Fruit fly (Drosophila melanogaster) whole organism, embryonic: ENCODE results near the gene RAF2.

ENCODE experiments used
- Aef1 ChIP-seq: fragments of 200-800 bp; sonication (Bioruptor generic); IDR thresholded peaks from 3 replicates; pipeline ENCODE4 v1.3.6; 2022; ENCODE audit warnings: missing biosample characterization, missing genetic modification characterization
- CG10209 ChIP-seq: fragments of 200-800 bp; sonication (Bioruptor generic); optimal IDR thresholded peaks from 3 replicates; lab custom pipeline; 2017; ENCODE audit warnings: missing biosample characterization, mild to moderate bottlenecking, missing genetic modification characterization, missing genetic modification reagents
- CG11085 ChIP-seq: fragments of 200-800 bp; sonication (Bioruptor generic); IDR thresholded peaks from 2 replicates; pipeline ENCODE4 v1.3.6; 2022; ENCODE audit warnings: missing biosample characterization, missing genetic modification characterization
- CG11247 ChIP-seq: fragments of 200-800 bp; sonication (Bioruptor generic); IDR thresholded peaks from 2 replicates; pipeline ENCODE4 v1.3.6; 2022; ENCODE audit warnings: missing biosample characterization, missing genetic modification characterization
- CG11560 ChIP-seq: fragments of 200-800 bp; sonication (Bioruptor generic); IDR thresholded peaks from 3 replicates; pipeline ENCODE4 v1.3.6; 2022; ENCODE audit warnings: missing biosample characterization, missing genetic modification characterization
- CG11695 ChIP-seq: fragments of 200-800 bp; sonication (Bioruptor generic); IDR thresholded peaks from 3 replicates; pipeline ENCODE4 v1.3.6; 2022; ENCODE audit warnings: missing biosample characterization, missing genetic modification characterization
- CG12659 ChIP-seq: fragments of 200-800 bp; sonication (Bioruptor generic); optimal IDR thresholded peaks from 3 replicates; lab custom pipeline; 2017; ENCODE audit warnings: mild to moderate bottlenecking, missing biosample characterization, missing genetic modification reagents, missing genetic modification characterization
- CG14710 ChIP-seq: fragments of 200-800 bp; sonication (Bioruptor generic); optimal IDR thresholded peaks from 3 replicates; lab custom pipeline; 2019; ENCODE audit warnings: missing biosample characterization, mild to moderate bottlenecking, missing genetic modification characterization, moderate library complexity
- CG15479 ChIP-seq: fragments of 200-800 bp; sonication (Bioruptor generic); optimal IDR thresholded peaks from 3 replicates; lab custom pipeline; 2019; ENCODE audit warnings: missing biosample characterization, mild to moderate bottlenecking, missing genetic modification characterization, moderate library complexity
- CG15514 ChIP-seq: fragments of 200-800 bp; sonication (Bioruptor generic); optimal IDR thresholded peaks from 3 replicates; lab custom pipeline; 2017; ENCODE audit warnings: missing biosample characterization, missing genetic modification characterization, mild to moderate bottlenecking, moderate library complexity, missing genetic modification reagents
- CG1602 ChIP-seq: fragments of 200-800 bp; sonication (Bioruptor generic); optimal IDR thresholded peaks from 3 replicates; lab custom pipeline; 2016; ENCODE audit warnings: missing biosample characterization, missing genetic modification characterization
- CG17328 ChIP-seq: fragments of 200-800 bp; sonication (Bioruptor generic); IDR thresholded peaks from 2 replicates; pipeline ENCODE4 v1.3.6; 2022; ENCODE audit warnings: missing biosample characterization, missing genetic modification characterization
- CG17568 ChIP-seq: fragments of 200-800 bp; sonication (Bioruptor generic); optimal IDR thresholded peaks from 2 replicates; lab custom pipeline; 2018; ENCODE audit warnings: missing biosample characterization, mild to moderate bottlenecking, missing genetic modification characterization, moderate library complexity
- CG2120 ChIP-seq: fragments of 200-800 bp; sonication (Bioruptor generic); optimal IDR thresholded peaks from 3 replicates; lab custom pipeline; 2016; ENCODE audit warnings: missing biosample characterization, missing genetic modification characterization
- CG4424 ChIP-seq: fragments of 200-800 bp; sonication (Bioruptor generic); optimal IDR thresholded peaks from 3 replicates; lab custom pipeline; 2016; ENCODE audit warnings: missing biosample characterization, missing genetic modification characterization
- CG4820 ChIP-seq: fragments of 200-800 bp; sonication (Bioruptor generic); optimal IDR thresholded peaks from 3 replicates; lab custom pipeline; 2016; ENCODE audit warnings: missing biosample characterization, missing genetic modification characterization
- CG5953 ChIP-seq: fragments of 200-800 bp; sonication (Bioruptor generic); IDR thresholded peaks from 2 replicates; pipeline ENCODE4 v1.3.6; 2022; ENCODE audit warnings: missing biosample characterization, missing genetic modification characterization
- CG6689 ChIP-seq: fragments of 200-800 bp; sonication (Bioruptor generic); IDR thresholded peaks from 2 replicates; pipeline ENCODE4 v1.3.6; 2022; ENCODE audit warnings: missing biosample characterization, missing genetic modification characterization
- CG7928 ChIP-seq: fragments of 200-800 bp; sonication (Bioruptor generic); optimal IDR thresholded peaks from 2 replicates; lab custom pipeline; 2017; ENCODE audit warnings: missing biosample characterization, mild to moderate bottlenecking, missing genetic modification characterization
- CG7987 ChIP-seq: fragments of 200-800 bp; sonication (Bioruptor generic); optimal IDR thresholded peaks from 2 replicates; lab custom pipeline; 2018; ENCODE audit warnings: missing biosample characterization, mild to moderate bottlenecking, missing genetic modification characterization, moderate library complexity
- CG8765 ChIP-seq: fragments of 200-800 bp; sonication (Bioruptor generic); IDR thresholded peaks from 2 replicates; pipeline ENCODE4 v1.3.6; 2022; ENCODE audit warnings: missing biosample characterization, missing genetic modification characterization
- CG9727 ChIP-seq: fragments of 200-800 bp; sonication (Bioruptor generic); optimal IDR thresholded peaks from 3 replicates; lab custom pipeline; 2017; ENCODE audit warnings: missing biosample characterization, mild to moderate bottlenecking, missing genetic modification characterization
- Chrac-16 ChIP-seq: fragments of 200-800 bp; sonication (Bioruptor generic); optimal IDR thresholded peaks from 3 replicates; lab custom pipeline; 2016; ENCODE audit warnings: missing biosample characterization, missing genetic modification characterization
- CkIIα-i1 ChIP-seq: fragments of 200-800 bp; sonication (Bioruptor generic); IDR thresholded peaks from 2 replicates; pipeline ENCODE4 v1.3.6; 2022; ENCODE audit warnings: missing biosample characterization, missing genetic modification characterization
- Dref ChIP-seq: fragments of 200-800 bp; sonication (Bioruptor generic); IDR thresholded peaks from 2 replicates; pipeline ENCODE4 v1.3.6; 2022; ENCODE audit warnings: missing biosample characterization, missing genetic modification characterization
- Drgx ChIP-seq: fragments of 200-800 bp; sonication (Bioruptor generic); IDR thresholded peaks from 2 replicates; pipeline ENCODE4 v1.3.6; 2022; ENCODE audit warnings: missing biosample characterization, missing genetic modification characterization
- E2f2 ChIP-seq: fragments of 200-800 bp; sonication (Bioruptor generic); IDR thresholded peaks from 2 replicates; pipeline ENCODE4 v1.3.6; 2022; ENCODE audit warnings: missing biosample characterization, missing genetic modification characterization
- Fer3 ChIP-seq: fragments of 200-800 bp; sonication (Bioruptor generic); optimal IDR thresholded peaks from 2 replicates; lab custom pipeline; 2018; ENCODE audit warnings: missing biosample characterization, mild to moderate bottlenecking, missing genetic modification characterization, moderate library complexity
- Gug ChIP-seq: fragments of 200-800 bp; sonication (Bioruptor generic); IDR thresholded peaks from 4 replicates; pipeline ENCODE4 v1.3.6; 2022; ENCODE audit warnings: missing biosample characterization, missing genetic modification characterization
- H15 ChIP-seq: fragments of 200-800 bp; sonication (Bioruptor generic); IDR thresholded peaks from 3 replicates; pipeline ENCODE4 v1.3.6; 2022; ENCODE audit warnings: missing biosample characterization, missing genetic modification characterization
- Hr51 ChIP-seq, 2 experiments: fragments of 200-800 bp; sonication (Bioruptor generic); optimal IDR thresholded peaks; 2 replicates in 1 of 2; 3 replicates in 1 of 2; lab custom pipeline; 2016 to 2018; ENCODE audit warnings: missing biosample characterization in 2 of 2, missing genetic modification characterization in 2 of 2, mild to moderate bottlenecking in 1 of 2, moderate library complexity in 1 of 2
- Hsf ChIP-seq: fragments of 200-800 bp; sonication (Bioruptor generic); optimal IDR thresholded peaks from 3 replicates; lab custom pipeline; 2016; ENCODE audit warnings: missing biosample characterization, missing genetic modification characterization
- Nf-YB ChIP-seq: fragments of 200-800 bp; sonication (Bioruptor generic); optimal IDR thresholded peaks from 3 replicates; lab custom pipeline; 2019; ENCODE audit warnings: missing biosample characterization, mild to moderate bottlenecking, missing genetic modification characterization, moderate library complexity
- Sox100B ChIP-seq: fragments of 200-800 bp; sonication (Bioruptor generic); optimal IDR thresholded peaks from 3 replicates; lab custom pipeline; 2018; ENCODE audit warnings: missing biosample characterization, mild to moderate bottlenecking, missing genetic modification characterization
- Sry-δ ChIP-seq: fragments of 200-800 bp; sonication (Bioruptor generic); optimal IDR thresholded peaks from 2 replicates; lab custom pipeline; 2016; ENCODE audit warnings: missing biosample characterization, missing genetic modification characterization
- Ssrp ChIP-seq: fragments of 200-800 bp; sonication (Bioruptor generic); optimal IDR thresholded peaks from 2 replicates; lab custom pipeline; 2018; ENCODE audit warnings: missing biosample characterization, mild to moderate bottlenecking, missing genetic modification characterization, moderate library complexity
- Xbp1 ChIP-seq: fragments of 200-800 bp; sonication (Bioruptor generic); optimal IDR thresholded peaks from 3 replicates; lab custom pipeline; 2016; ENCODE audit warnings: missing biosample characterization, mild to moderate bottlenecking, missing genetic modification characterization
- chif ChIP-seq, 2 experiments: fragments of 200-800 bp; sonication (Bioruptor generic); optimal IDR thresholded peaks; 3 replicates each; lab custom pipeline; 2016; ENCODE audit warnings: missing biosample characterization in 2 of 2, missing genetic modification characterization in 2 of 2
- chm ChIP-seq: fragments of 200-800 bp; sonication (Bioruptor generic); IDR thresholded peaks from 2 replicates; pipeline ENCODE4 v1.3.6; 2022; ENCODE audit warnings: missing biosample characterization, missing genetic modification characterization
- dpn ChIP-seq, 2 experiments: fragments of 200-800 bp; sonication (Bioruptor generic); optimal IDR thresholded peaks; 3 replicates each; lab custom pipeline; 2016; ENCODE audit warnings: missing biosample characterization in 2 of 2, missing genetic modification characterization in 2 of 2
- gfzf ChIP-seq: fragments of 200-800 bp; sonication (Bioruptor generic); optimal IDR thresholded peaks from 2 replicates; lab custom pipeline; 2016; ENCODE audit warnings: missing biosample characterization, mild to moderate bottlenecking, missing genetic modification characterization, moderate library complexity
- lov ChIP-seq, 2 experiments: fragments of 200-800 bp in 1 of 2; fragments of >200 bp in 1 of 2; sonication (Bioruptor generic) in 1 of 2; IDR thresholded peaks in 1 of 2; optimal IDR thresholded peaks in 1 of 2; 2 replicates in 1 of 2; 3 replicates in 1 of 2; pipeline versions ENCODE4 v1.3.6 to Lab custom; 2017 to 2022; ENCODE audit warnings: missing biosample characterization in 1 of 2, missing genetic modification characterization in 1 of 2
- pho ChIP-seq: fragments of 200-800 bp; sonication (Bioruptor generic); optimal IDR thresholded peaks from 2 replicates; lab custom pipeline; 2016; ENCODE audit warnings: missing biosample characterization, missing genetic modification characterization
- rib ChIP-seq: fragments of 200-800 bp; sonication (Bioruptor generic); IDR thresholded peaks from 2 replicates; pipeline ENCODE4 v1.3.6; 2022; ENCODE audit warnings: missing biosample characterization, missing genetic modification characterization
- slp2 ChIP-seq: fragments of 200-800 bp; sonication (Bioruptor generic); optimal IDR thresholded peaks from 2 replicates; lab custom pipeline; 2016; ENCODE audit warnings: missing biosample characterization, missing genetic modification characterization
- sob ChIP-seq: fragments of 200-800 bp; sonication (Bioruptor generic); IDR thresholded peaks from 2 replicates; pipeline ENCODE4 v1.3.6; 2022; ENCODE audit warnings: missing biosample characterization, missing genetic modification characterization
- tap ChIP-seq: fragments of 200-800 bp; optimal IDR thresholded peaks from 3 replicates; lab custom pipeline; 2019; ENCODE audit warnings: missing biosample characterization, mild to moderate bottlenecking, missing genetic modification characterization, moderate library complexity
- wdn ChIP-seq: fragments of 200-800 bp; sonication (Bioruptor generic); IDR thresholded peaks from 2 replicates; pipeline ENCODE4 v1.3.6; 2022; ENCODE audit warnings: missing biosample characterization, missing genetic modification characterization

Gene RAF2

dm6 chr3L:16385880-16386584 lies at the start of gene RAF2, which contains the start of gene Agpat3 (continued):
- TF ChIP-seq slp2 (GFP tag; lab: Kevin White, UChicago), result peak; percentile 10
- TF ChIP-seq wdn, result peak; percentile 44; the same call in 1 of the 2 replicates
- peak; percentile 41 for TF ChIP-seq CG9727 (GFP tag; lab: Kevin White, UChicago)
- peak; percentile 30 for TF ChIP-seq Fer3 (tag; lab: Kevin White, UChicago)
- TF ChIP-seq sob (GFP tag; lab: Robert Waterston, UW), result peak; percentile 54; the same call in 1 of the 2 replicates
- TF ChIP-seq CG6689, result peak; percentile 64
- 0 out of 3 replicates have a peak, but pooled peaks have one; percentile 13 for TF ChIP-seq H15 (GFP tag; lab: Robert Waterston, UW)
- 0 out of 2 replicates have a peak, but pooled peaks have one; percentile 10 for TF ChIP-seq CG5953
- peak; percentile 31 for TF ChIP-seq CG10209
- no peak for TF ChIP-seq chm (GFP tag; lab: Robert Waterston, UW)
- peak; percentile 6 for TF ChIP-seq Nf-YB (GFP tag; lab: Kevin White, UChicago)
- TF ChIP-seq chif (GFP tag; optimal IDR thresholded peaks at IDR 0.05; lab: Kevin White, UChicago), result peak; percentile 21 to 28
- TF ChIP-seq CG8765, result 0 out of 2 replicates have a peak, but pooled peaks have one; percentile 25
- TF ChIP-seq Chrac-16 (GFP tag; lab: Kevin White, UChicago), result peak; percentile 66
- TF ChIP-seq Xbp1 (GFP tag; lab: Kevin White, UChicago), result peak; percentile 53
- TF ChIP-seq CG14710 (tag; lab: Kevin White, UChicago), result peak; percentile 76
- peak; percentile 12 for TF ChIP-seq Sry-δ (GFP tag; lab: Kevin White, UChicago)
- peak; percentile 32 for TF ChIP-seq Sox100B (GFP tag; lab: Kevin White, UChicago)
- TF ChIP-seq CG17568 (GFP tag; lab: Kevin White, UChicago), result no peak
- TF ChIP-seq pho (GFP tag; lab: Kevin White, UChicago), result no peak
- peak; percentile 5 to 49 for TF ChIP-seq Hr51 (GFP tag; optimal IDR thresholded peaks at IDR 0.05; lab: Kevin White, UChicago)
- peak; percentile 41 for TF ChIP-seq Hsf
- TF ChIP-seq CG11247, result no peak; the same call in 1 of the 2 replicates
- peak; percentile 46 for TF ChIP-seq CG17328 (GFP tag; lab: Robert Waterston, UW)
- peak; percentile 22 for TF ChIP-seq tap (tag; lab: Kevin White, UChicago)
- peak; percentile 22 for TF ChIP-seq CG4820
- TF ChIP-seq CkIIα-i1 (GFP tag; lab: Robert Waterston, UW), result no peak
- TF ChIP-seq CG1602 (GFP tag; lab: Kevin White, UChicago), result peak; percentile 64
- TF ChIP-seq CG12659 (GFP tag; lab: Kevin White, UChicago), result peak; percentile 58
- TF ChIP-seq CG15479 (GFP tag; lab: Kevin White, UChicago), result no peak
- peak; percentile 80 for TF ChIP-seq gfzf (GFP tag; lab: Kevin White, UChicago)
- no peak for TF ChIP-seq CG11085 (GFP tag; lab: Robert Waterston, UW)
- TF ChIP-seq rib (GFP tag; lab: Robert Waterston, UW), result no peak
- no peak for TF ChIP-seq CG7987
- peak; percentile 47 for TF ChIP-seq CG15514 (GFP tag; lab: Kevin White, UChicago)
- peak; percentile 31; the same call in 1 of the 2 replicates for TF ChIP-seq E2f2
- peak; percentile 28 for TF ChIP-seq CG4424 (GFP tag; lab: Kevin White, UChicago)
- TF ChIP-seq Ssrp, result peak; percentile 50
- TF ChIP-seq CG7928 (GFP tag; lab: Kevin White, UChicago), result peak; percentile 17
- no peak for TF ChIP-seq CG11560 (tag; lab: Robert Waterston, UW)
- peak; percentile 53; the same call in 1 of the 3 replicates for TF ChIP-seq CG11695
- peak; percentile 38 for TF ChIP-seq Aef1 (GFP tag; lab: Robert Waterston, UW)
- TF ChIP-seq Dref, result peak; percentile 11; the same call in 1 of the 2 replicates
- TF ChIP-seq dpn (GFP tag; optimal IDR thresholded peaks at IDR 0.05; lab: Kevin White, UChicago), result peak in 1 of 2 experiments; percentile 43
- peak; percentile 5; the same call in 1 of the 2 replicates for TF ChIP-seq Drgx (GFP tag; lab: Robert Waterston, UW)
- peak; percentile 31; the same call in 1 of the 4 replicates for TF ChIP-seq Gug (GFP tag; lab: Robert Waterston, UW)
- no peak for TF ChIP-seq lov (optimal IDR thresholded peaks at IDR 0.05; lab: Kevin White, UChicago)
- no peak for TF ChIP-seq lov (GFP tag; IDR thresholded peaks at IDR 0.05; lab: Robert Waterston, UW)
- peak; percentile 34 for TF ChIP-seq CG2120 (GFP tag; lab: Kevin White, UChicago)
